Worm (Caenorhabditis elegans) whole organism, dauer: ENCODE measurements around the gene hum-2.
"Not testable (repeated sequence)": the region's sequence is repeated elsewhere in the genome, so short reads cannot be mapped to it uniquely, and the experiment has no call there.

ENCODE experiments used
- unc-62 ChIP-seq: sonication (generic microtip); optimal IDR thresholded peaks from 2 replicates; lab custom pipeline; 2017; ENCODE audit warnings: missing biosample characterization, missing genetic modification reagents, missing genetic modification characterization

Gene hum-2

DNA sequence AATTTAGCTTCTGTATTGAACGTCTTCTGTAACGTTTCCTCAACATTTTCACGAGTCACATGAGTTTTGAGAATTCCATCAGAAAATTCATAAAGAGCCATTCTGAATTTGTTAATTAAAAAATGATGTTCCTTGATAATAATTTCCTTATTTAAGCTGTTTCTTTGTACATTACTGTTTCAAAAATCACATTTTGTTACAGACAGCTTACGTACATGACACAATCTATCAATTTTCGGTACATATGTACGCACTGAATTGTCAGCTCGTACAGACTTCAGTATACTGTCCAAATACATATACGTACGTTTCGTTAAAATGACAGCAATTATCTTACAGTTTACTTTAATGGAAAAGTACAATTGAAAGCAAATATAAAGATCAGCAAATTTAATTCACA, 9.6 kb upstream of the hum-2 start, which contains the start of gene E02C12.19:
Gene E02C12.19, minus strand, starts transcription at position 101 of the 400 bp plus-strand sequence.
- no peak for TF ChIP-seq unc-62 (GFP tag; lab: Kevin White, UChicago)

ce11 chrV:9378335-9378734, 7.6 kb upstream of the hum-2 start, which contains the start of gene E02C12.10:
Gene E02C12.10 (minus strand): TSS chrV:9378409.
- no peak for TF ChIP-seq unc-62 (GFP tag; lab: Kevin White, UChicago)

DNA sequence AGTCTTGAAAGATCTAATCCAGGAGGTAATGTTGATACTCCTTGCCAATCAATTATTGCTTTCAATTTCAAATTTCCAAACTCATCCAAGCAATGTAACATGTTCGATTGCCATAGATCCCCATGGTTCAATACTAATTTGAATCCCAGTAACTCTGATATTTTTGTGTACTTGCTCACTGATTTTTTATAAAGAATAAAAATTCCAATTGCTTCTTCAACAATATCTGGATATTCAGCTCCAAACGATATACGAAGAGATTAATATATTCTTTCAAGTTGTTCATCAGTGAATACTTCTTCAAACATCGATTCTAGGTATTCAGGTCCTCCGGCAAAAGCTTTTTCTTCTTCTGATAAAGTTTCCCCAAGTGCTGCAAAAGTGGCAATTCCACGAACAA, 6.2 kb upstream of the hum-2 start, which contains the start of gene E02C12.11:
Gene E02C12.11, minus strand, starts transcription at position 101 of the 400 bp plus-strand sequence.
- not testable (repeated sequence) for TF ChIP-seq unc-62 (GFP tag; lab: Kevin White, UChicago)

DNA sequence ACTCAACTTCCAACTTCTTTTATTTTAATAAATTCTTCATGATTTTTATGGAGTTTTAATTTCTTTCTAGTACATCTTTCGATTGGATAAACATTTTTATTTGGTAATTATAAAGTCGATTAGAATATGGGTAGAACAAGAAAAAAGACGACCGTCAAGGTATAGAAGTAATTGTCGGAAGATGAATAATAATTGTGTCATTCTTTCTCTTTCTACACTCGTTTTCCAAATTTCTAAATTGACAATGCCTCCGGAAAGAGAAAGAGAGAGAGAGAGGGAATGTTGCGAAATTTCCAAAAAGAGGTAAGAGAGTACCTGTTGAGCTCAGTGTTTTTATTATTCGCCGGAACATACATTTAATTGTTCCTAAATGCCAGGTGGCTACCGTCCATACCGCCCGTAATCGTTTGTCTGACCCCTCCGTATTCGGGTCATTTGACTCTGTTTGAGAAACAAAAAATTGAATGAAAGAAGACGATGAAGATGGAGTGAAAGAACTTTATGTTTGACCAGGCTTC, 4.1 kb upstream of the hum-2 start, which contains the start of gene E02C12.12:
Gene E02C12.12, minus strand, starts transcription at position 468 of the 518 bp plus-strand sequence.
- no peak for TF ChIP-seq unc-62 (GFP tag; lab: Kevin White, UChicago)

ce11 chrV:9382538-9383328, 3.2 kb upstream of the hum-2 start:
- no peak for TF ChIP-seq unc-62 (GFP tag; lab: Kevin White, UChicago)

DNA sequence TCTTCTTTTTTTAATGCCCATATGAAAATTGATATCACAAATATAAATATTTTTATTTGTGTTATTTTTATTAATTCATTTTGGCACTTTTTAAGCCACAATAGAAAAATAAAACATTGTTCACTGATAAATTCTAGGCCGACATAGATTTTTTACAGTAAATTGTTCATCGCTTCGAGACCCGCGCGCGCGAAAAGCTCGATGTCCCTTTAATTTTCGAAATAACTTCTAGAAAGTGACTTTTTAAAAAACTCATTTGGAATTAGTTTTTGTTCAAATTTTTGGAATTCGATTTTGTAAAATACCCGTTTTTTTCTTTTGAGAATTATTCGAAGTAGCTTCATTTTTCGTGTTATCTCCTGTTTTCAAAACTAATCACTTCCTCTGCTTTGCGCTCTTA, 1.6 kb upstream of the hum-2 start:
- TF ChIP-seq unc-62 (GFP tag; lab: Kevin White, UChicago), result no peak

ce11 chrV:9384949-9385348, 1.0 kb upstream of the hum-2 start:
- TF ChIP-seq unc-62 (GFP tag; lab: Kevin White, UChicago), result no peak

- no peak for TF ChIP-seq unc-62 (GFP tag; lab: Kevin White, UChicago)
These were observed 6.0 kb downstream of the hum-2 start for ce11 chrV:9391959-9392358.

- TF ChIP-seq unc-62 (GFP tag; lab: Kevin White, UChicago), result no peak
These were observed 9.1 kb downstream of the hum-2 start for ce11 chrV:9394938-9395639.

ce11 chrV:9399886-9400373, 14.0 kb downstream of the hum-2 start, which contains the start of gene trpp-4:
Gene trpp-4 (plus strand): TSS chrV:9400327.
- TF ChIP-seq unc-62 (GFP tag; lab: Kevin White, UChicago), result no peak

DNA sequence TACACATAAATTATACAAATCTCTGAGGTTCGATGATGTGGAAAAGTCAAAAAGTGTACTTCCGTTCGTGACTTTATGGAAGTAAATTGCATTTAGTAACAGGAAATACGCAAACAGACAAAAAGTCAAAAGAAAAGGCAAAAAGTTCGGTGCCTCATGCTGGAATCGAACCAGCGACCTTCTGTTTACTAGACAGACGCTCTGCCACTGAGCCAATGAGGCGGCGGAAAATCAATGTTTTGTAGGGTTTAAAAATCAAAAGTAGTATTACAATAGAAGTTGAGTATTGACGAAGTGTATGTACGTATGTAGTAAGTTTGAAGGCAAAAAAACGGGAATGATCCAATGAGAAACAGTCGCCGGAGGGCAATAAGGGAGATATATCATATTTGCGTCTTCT, 20.9 kb downstream of the hum-2 start:
- TF ChIP-seq unc-62 (GFP tag; lab: Kevin White, UChicago), result no peak

ce11 chrV:9408869-9409268, 22.9 kb downstream of the hum-2 start:
- no peak for TF ChIP-seq unc-62 (GFP tag; lab: Kevin White, UChicago)

ce11 chrV:9414516-9414915, 28.5 kb downstream of the hum-2 start, which contains the start of gene F36D4.4:
Gene F36D4.4 (minus strand): TSS chrV:9414616.
- no peak for TF ChIP-seq unc-62 (GFP tag; lab: Kevin White, UChicago)

DNA sequence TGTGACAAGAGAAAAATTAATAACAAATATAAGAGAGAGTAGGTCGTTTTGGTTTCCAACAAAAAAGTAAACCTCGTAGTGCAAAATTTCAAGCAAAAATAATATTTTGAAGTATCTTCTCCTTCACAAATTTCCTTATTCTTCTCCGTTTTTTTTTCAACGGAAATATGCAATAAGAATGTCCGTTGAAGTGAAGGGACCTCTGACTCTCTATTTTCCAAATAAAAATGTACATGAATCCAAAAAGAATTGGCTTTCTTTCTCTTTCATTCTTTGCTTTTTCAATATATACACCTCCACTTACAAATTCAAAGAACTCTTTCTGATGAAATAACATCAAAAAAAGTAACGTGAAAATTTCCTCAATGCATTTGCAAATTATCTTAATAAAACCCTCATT, 30.6 kb downstream of the hum-2 start, which contains the start of gene F36D4.1:
Gene F36D4.1, plus strand, starts transcription at position 301 of the 400 bp plus-strand sequence.
- no peak for TF ChIP-seq unc-62 (GFP tag; lab: Kevin White, UChicago)

DNA sequence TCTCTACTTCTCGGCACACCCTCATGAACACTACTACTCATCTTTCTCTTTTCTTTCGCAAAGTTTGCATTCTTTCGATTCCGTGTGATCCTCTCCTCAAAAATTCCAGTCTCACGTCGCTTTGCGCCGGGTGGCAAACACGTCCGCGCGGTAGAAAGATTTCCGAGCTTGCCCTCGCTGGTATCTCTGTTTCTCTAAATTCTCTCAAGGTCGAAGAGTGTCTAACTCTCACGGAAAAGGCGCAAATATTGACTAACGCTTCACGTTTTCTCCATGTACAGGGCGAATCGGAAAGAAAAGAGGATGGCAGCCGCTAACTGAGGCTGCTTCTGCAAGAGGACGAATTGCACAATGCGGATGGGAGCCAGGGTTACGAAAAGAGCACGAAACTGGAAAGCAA, 36.8 kb downstream of the hum-2 start:
- TF ChIP-seq unc-62 (GFP tag; lab: Kevin White, UChicago), result no peak

- TF ChIP-seq unc-62 (GFP tag; lab: Kevin White, UChicago), result no peak
These were observed 37.6 kb downstream of the hum-2 start for ce11 chrV:9423539-9423938.
